Worm (Caenorhabditis elegans) whole organism, midembryonic: ENCODE measurements around the gene cogc-4.

Experiments used
- T22C8.4 ChIP-seq: fragments of 200-800 bp; sonication (Bioruptor generic); IDR thresholded peaks from 2 replicates; pipeline ENCODE4 v1.3.6; 2022; ENCODE audit warnings: missing genetic modification characterization, missing compliant biosample characterization
- cog-1 ChIP-seq: sonication (generic microtip); optimal IDR thresholded peaks from 2 replicates; lab custom pipeline; 2016; ENCODE audit warnings: missing genetic modification characterization, missing compliant biosample characterization
- flt-1 ChIP-seq: fragments of 200-800 bp; sonication (Bioruptor generic); IDR thresholded peaks from 2 replicates; pipeline ENCODE4 v1.3.6; 2022; ENCODE audit warnings: missing genetic modification characterization, missing compliant biosample characterization
- klf-2 ChIP-seq: fragments of 200-800 bp; sonication (Bioruptor generic); conservative IDR thresholded peaks from 2 replicates; pipeline ENCODE4 v1.3.6; 2022; ENCODE audit warnings: missing genetic modification reagents, missing genetic modification characterization, missing compliant biosample characterization
- med-1 ChIP-seq: sonication (generic microtip); optimal IDR thresholded peaks from 2 replicates; lab custom pipeline; 2017; ENCODE audit warnings: missing genetic modification characterization, mild to moderate bottlenecking, missing compliant biosample characterization, antibody characterized with exemption, missing genetic modification reagents; ENCODE audit not compliant: insufficient read depth
- ref-1 ChIP-seq: fragments of 200-800 bp; sonication (Bioruptor generic); conservative IDR thresholded peaks from 2 replicates; pipeline ENCODE4 v1.3.6; 2022; ENCODE audit warnings: missing genetic modification reagents, missing genetic modification characterization, missing compliant biosample characterization
- tab-1 ChIP-seq: fragments of 200-800 bp; sonication (Bioruptor generic); IDR thresholded peaks from 2 replicates; pipeline ENCODE4 v1.3.6; 2022; ENCODE audit warnings: missing genetic modification characterization, missing compliant biosample characterization
- ztf-23 ChIP-seq: fragments of 200-800 bp; sonication (Bioruptor generic); IDR thresholded peaks from 2 replicates; pipeline ENCODE4 v1.3.6; 2022; ENCODE audit warnings: missing genetic modification reagents, missing genetic modification characterization, missing compliant biosample characterization
- ztf-29 ChIP-seq: fragments of 200-800 bp; sonication (Bioruptor generic); IDR thresholded peaks from 2 replicates; pipeline ENCODE4 v1.3.6; 2022; ENCODE audit warnings: missing genetic modification reagents, missing genetic modification characterization, missing compliant biosample characterization

cogc-4 gene

ce11 chrII:1386478-1386877 lies 16.8 kb upstream of the cogc-4 start, which contains the start of gene aat-7:
Gene aat-7, plus strand, starts transcription at chrII:1386870.
- no peak for TF ChIP-seq cog-1 (tag; lab: Kevin White, UChicago)
- no peak for TF ChIP-seq T22C8.4 (GFP tag; lab: Robert Waterston, UW)
- TF ChIP-seq tab-1 (GFP tag; lab: Robert Waterston, UW) = no peak
- TF ChIP-seq ref-1 (GFP tag; lab: Robert Waterston, UW) = no peak
- TF ChIP-seq med-1 (GFP tag; lab: Kevin White, UChicago) = no peak
- no peak for TF ChIP-seq ztf-23 (GFP tag; lab: Robert Waterston, UW)

- TF ChIP-seq klf-2 (GFP tag; lab: Robert Waterston, UW) (no peak), cog-1 (tag; lab: Kevin White, UChicago) (no peak), flt-1 (no peak), T22C8.4 (GFP tag; lab: Robert Waterston, UW) (no peak), ref-1 (GFP tag; lab: Robert Waterston, UW) (no peak), ztf-29 (no peak), tab-1 (GFP tag; lab: Robert Waterston, UW) (no peak), med-1 (GFP tag; lab: Kevin White, UChicago) (no peak), ztf-23 (GFP tag; lab: Robert Waterston, UW) (no peak)
Observed at ce11 chrII:1397703-1398102, 5.5 kb upstream of the cogc-4 start, which contains the start of gene F54D12.8. Gene F54D12.8, minus strand, starts transcription at chrII:1398038.

- no peak for TF ChIP-seq flt-1
- no peak for TF ChIP-seq ztf-29
- TF ChIP-seq ref-1 (GFP tag; lab: Robert Waterston, UW) = no peak
- no peak for TF ChIP-seq klf-2 (GFP tag; lab: Robert Waterston, UW)
- TF ChIP-seq med-1 (GFP tag; lab: Kevin White, UChicago) = no peak
- TF ChIP-seq T22C8.4 (GFP tag; lab: Robert Waterston, UW) = no peak
- no peak for TF ChIP-seq cog-1 (tag; lab: Kevin White, UChicago)
- TF ChIP-seq tab-1 (GFP tag; lab: Robert Waterston, UW) = no peak
- TF ChIP-seq ztf-23 (GFP tag; lab: Robert Waterston, UW) = no peak
Observed at ce11 chrII:1398396-1398795, 4.8 kb upstream of the cogc-4 start, which contains the start of gene F54D12.2. Gene F54D12.2, plus strand, starts transcription at chrII:1398696.

- TF ChIP-seq ztf-29 (no peak), ref-1 (GFP tag; lab: Robert Waterston, UW) (no peak), T22C8.4 (GFP tag; lab: Robert Waterston, UW) (no peak), med-1 (GFP tag; lab: Kevin White, UChicago) (no peak), ztf-23 (GFP tag; lab: Robert Waterston, UW) (no peak), flt-1 (no peak), klf-2 (GFP tag; lab: Robert Waterston, UW) (no peak), cog-1 (tag; lab: Kevin White, UChicago) (no peak)
Observed at ce11 chrII:1400105-1400504, 3.1 kb upstream of the cogc-4 start, which contains the start of gene F54D12.1. Gene F54D12.1, plus strand, starts transcription at chrII:1400405.

- TF ChIP-seq tab-1 (GFP tag; lab: Robert Waterston, UW) = no peak
Observed at ce11 chrII:1401474-1401873, 1.8 kb upstream of the cogc-4 start, which contains the start of gene Y51H7C.8. Gene Y51H7C.8, plus strand, starts transcription at chrII:1401774.

ce11 chrII:1402167-1402619 lies 1.0 kb upstream of the cogc-4 start, which contains the start of gene Y51H7C.7:
Gene Y51H7C.7, plus strand, starts transcription at chrII:1402569.
- TF ChIP-seq flt-1 (no peak), ref-1 (GFP tag; lab: Robert Waterston, UW) (no peak), ztf-29 (no peak), med-1 (GFP tag; lab: Kevin White, UChicago) (no peak), klf-2 (GFP tag; lab: Robert Waterston, UW) (no peak), T22C8.4 (GFP tag; lab: Robert Waterston, UW) (no peak), ztf-23 (GFP tag; lab: Robert Waterston, UW) (no peak), tab-1 (GFP tag; lab: Robert Waterston, UW) (no peak), cog-1 (tag; lab: Kevin White, UChicago) (no peak)

- TF ChIP-seq tab-1 (GFP tag; lab: Robert Waterston, UW) (no peak), T22C8.4 (GFP tag; lab: Robert Waterston, UW) (no peak), med-1 (GFP tag; lab: Kevin White, UChicago) (no peak), ref-1 (GFP tag; lab: Robert Waterston, UW) (no peak), ztf-29 (no peak), klf-2 (GFP tag; lab: Robert Waterston, UW) (no peak), cog-1 (tag; lab: Kevin White, UChicago) (no peak), ztf-23 (GFP tag; lab: Robert Waterston, UW) (no peak), flt-1 (no peak)
Observed at ce11 chrII:1411372-1411771, 8.1 kb downstream of the cogc-4 start, which contains the start of gene Y51H7C.9. Gene Y51H7C.9, minus strand, starts transcription at chrII:1411472.

ce11 chrII:1412359-1412907 lies 9.2 kb downstream of the cogc-4 start, which contains the start of gene alkb-1:
Gene alkb-1, plus strand, starts transcription at chrII:1412409.
- no peak for TF ChIP-seq tab-1 (GFP tag; lab: Robert Waterston, UW)
- TF ChIP-seq klf-2 (GFP tag; lab: Robert Waterston, UW) = no peak
- peak; percentile 45; the same call in 1 of the 2 replicates for TF ChIP-seq T22C8.4 (GFP tag; lab: Robert Waterston, UW)
- TF ChIP-seq med-1 (GFP tag; lab: Kevin White, UChicago) = no peak
- TF ChIP-seq flt-1 = no peak
- no peak for TF ChIP-seq ref-1 (GFP tag; lab: Robert Waterston, UW)

- TF ChIP-seq ztf-29 (no peak), T22C8.4 (GFP tag; lab: Robert Waterston, UW) (peak; percentile 35; the same call in 1 of the 2 replicates)
Observed at ce11 chrII:1419994-1420393, 16.8 kb downstream of the cogc-4 start.
